Fruit fly (Drosophila melanogaster) S2 (cell line): ENCODE measurements around the gene OtopLc.

ENCODE experiments used
- CG8478 ChIP-seq: fragments of >200 bp; optimal IDR thresholded peaks from 2 replicates; lab custom pipeline; 2018
- CTCF ChIP-seq, 2 experiments: fragments of >200 bp; optimal IDR thresholded peaks; 2 replicates each; lab custom pipeline; 2018

DNA sequence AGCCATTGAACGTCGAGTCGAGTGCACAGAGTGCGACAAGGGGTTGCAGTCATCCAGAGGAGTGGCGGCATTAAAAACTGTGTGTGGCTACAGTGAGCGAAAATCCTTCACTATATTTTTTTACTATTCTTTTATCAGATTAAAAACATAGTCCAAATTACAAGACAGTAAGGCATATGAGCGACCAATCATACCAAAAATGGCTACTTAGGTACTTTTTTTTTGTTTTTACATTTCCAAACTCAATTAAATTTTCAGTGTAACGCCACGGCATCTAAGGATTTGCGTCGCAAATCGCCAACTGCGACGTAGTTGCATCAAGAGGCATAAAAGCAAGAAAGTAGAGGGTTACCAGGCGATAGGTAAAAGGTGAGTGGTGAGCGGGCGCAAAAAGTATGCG is 23.6 kb downstream of the OtopLc start:
- no peak for TF ChIP-seq CG8478 (lab: Kevin White, UChicago)
- TF ChIP-seq CTCF (optimal IDR thresholded peaks at IDR 0.05; lab: Kevin White, UChicago): no peak
